Worm (Caenorhabditis elegans) whole organism, young adult: Measurements from ENCODE around the gene gcy-3.

Experiments used
- Y67H2A.10 ChIP-seq: fragments of 200-800 bp; sonication (Bioruptor generic); conservative IDR thresholded peaks from 2 replicates; pipeline ENCODE4 v1.3.6; 2022; ENCODE audit warnings: missing genetic modification reagents, missing genetic modification characterization, missing compliant biosample characterization
- hlh-26 ChIP-seq: fragments of 200-800 bp; sonication (Bioruptor generic); conservative IDR thresholded peaks from 2 replicates; pipeline ENCODE4 v1.3.6; 2022; ENCODE audit warnings: missing genetic modification reagents, missing genetic modification characterization, missing compliant biosample characterization

DNA sequence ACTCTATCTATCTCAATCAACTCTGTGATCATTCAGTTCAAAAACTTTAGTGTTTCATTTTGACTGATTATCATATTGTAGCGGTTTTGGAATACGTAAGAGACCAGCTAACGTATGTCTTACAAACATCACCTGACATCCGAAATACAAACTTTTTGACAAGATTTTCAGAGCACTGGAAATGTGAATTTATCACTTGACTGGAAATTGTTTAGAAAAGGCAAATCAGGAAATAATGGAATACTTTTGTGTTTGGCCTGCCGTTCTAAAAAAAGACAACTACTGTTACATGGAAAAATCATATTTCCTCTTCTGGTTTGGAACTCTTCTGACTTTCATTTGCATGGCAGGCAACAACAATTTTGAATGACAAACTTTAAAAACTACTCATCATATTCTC is 44.5 kb upstream of the gcy-3 start, which contains the start of gene F35H8.12:
- TF ChIP-seq hlh-26 (GFP tag; lab: Robert Waterston, UW) = no peak
- no peak for TF ChIP-seq Y67H2A.10 (GFP tag; lab: Robert Waterston, UW)
